Fruit fly (Drosophila melanogaster) whole organism, adult: ENCODE measurements around the gene Ir20a.

Experiments used
- CG11617 ChIP-seq: fragments of 200-800 bp; sonication (Bioruptor generic); optimal IDR thresholded peaks from 2 replicates; lab custom pipeline; 2017; ENCODE audit warnings: mild to moderate bottlenecking, missing biosample characterization, missing genetic modification reagents, missing genetic modification characterization
- CG12768 ChIP-seq: fragments of 200-800 bp; sonication (Bioruptor generic); optimal IDR thresholded peaks from 2 replicates; lab custom pipeline; 2017; ENCODE audit warnings: missing biosample characterization, missing genetic modification characterization, mild to moderate bottlenecking, moderate library complexity, missing genetic modification reagents
- CG14711 ChIP-seq: fragments of 200-800 bp; sonication (Bioruptor generic); optimal IDR thresholded peaks from 2 replicates; lab custom pipeline; 2018; ENCODE audit warnings: missing biosample characterization, mild to moderate bottlenecking, missing genetic modification characterization, moderate library complexity
- CG1620 ChIP-seq: fragments of 200-800 bp; sonication (Bioruptor generic); optimal IDR thresholded peaks from 2 replicates; lab custom pipeline; 2016; ENCODE audit warnings: missing biosample characterization, missing genetic modification characterization
- CG33017 ChIP-seq: fragments of 200-800 bp; sonication (Bioruptor generic); optimal IDR thresholded peaks from 2 replicates; lab custom pipeline; 2018; ENCODE audit warnings: missing biosample characterization, mild to moderate bottlenecking, missing genetic modification characterization, moderate library complexity
- CG5204 ChIP-seq: fragments of 200-800 bp; sonication (Bioruptor generic); optimal IDR thresholded peaks from 2 replicates; lab custom pipeline; 2016; ENCODE audit warnings: missing biosample characterization, missing genetic modification characterization
- CG7045 ChIP-seq: fragments of 200-800 bp; sonication (Bioruptor generic); optimal IDR thresholded peaks from 2 replicates; lab custom pipeline; 2017; ENCODE audit warnings: missing biosample characterization, mild to moderate bottlenecking, missing genetic modification characterization
- CG7101 ChIP-seq: fragments of 200-800 bp; sonication (Bioruptor generic); optimal IDR thresholded peaks from 2 replicates; lab custom pipeline; 2018; ENCODE audit warnings: missing biosample characterization, mild to moderate bottlenecking, missing genetic modification characterization, moderate library complexity
- Clk ChIP-seq: fragments of 200-800 bp; sonication (Bioruptor generic); optimal IDR thresholded peaks from 2 replicates; lab custom pipeline; 2017; ENCODE audit warnings: missing biosample characterization, missing genetic modification characterization
- Crg-1 ChIP-seq: fragments of 200-800 bp; sonication (Bioruptor generic); optimal IDR thresholded peaks from 2 replicates; lab custom pipeline; 2016; ENCODE audit warnings: missing biosample characterization, missing genetic modification characterization
- Hr96 ChIP-seq: fragments of 200-800 bp; sonication (Bioruptor generic); optimal IDR thresholded peaks from 2 replicates; lab custom pipeline; 2016; ENCODE audit warnings: missing biosample characterization, missing genetic modification characterization
- Mnt ChIP-seq: fragments of 200-800 bp; sonication (Bioruptor generic); optimal IDR thresholded peaks from 2 replicates; lab custom pipeline; 2016; ENCODE audit warnings: missing biosample characterization, mild to moderate bottlenecking, missing genetic modification characterization
- bab1 ChIP-seq: fragments of 200-800 bp; sonication (Bioruptor generic); optimal IDR thresholded peaks from 3 replicates; lab custom pipeline; 2019; ENCODE audit warnings: missing biosample characterization, mild to moderate bottlenecking, missing genetic modification characterization, moderate library complexity
- cic ChIP-seq: fragments of 200-800 bp; sonication (Bioruptor generic); optimal IDR thresholded peaks from 2 replicates; lab custom pipeline; 2017; ENCODE audit warnings: missing biosample characterization, mild to moderate bottlenecking, missing genetic modification characterization, moderate library complexity
- cnc ChIP-seq, 2 experiments: fragments of >200 bp; optimal IDR thresholded peaks; 2 replicates each; lab custom pipeline; 2017
- kay ChIP-seq: fragments of 200-800 bp; sonication (Bioruptor generic); peaks from one replicate; lab custom pipeline; 2016; ENCODE audit warnings: missing biosample characterization, missing genetic modification characterization, borderline replicate concordance
- ovo ChIP-seq: fragments of 200-800 bp; sonication (Bioruptor generic); optimal IDR thresholded peaks from 2 replicates; lab custom pipeline; 2016; ENCODE audit warnings: missing biosample characterization, missing genetic modification characterization
- pad ChIP-seq: fragments of 200-800 bp; sonication (Bioruptor generic); optimal IDR thresholded peaks from 3 replicates; lab custom pipeline; 2017; ENCODE audit warnings: missing biosample characterization, missing genetic modification characterization, mild to moderate bottlenecking, moderate library complexity, missing genetic modification reagents
- tj ChIP-seq: fragments of 200-800 bp; sonication (Bioruptor generic); optimal IDR thresholded peaks from 3 replicates; lab custom pipeline; 2017; ENCODE audit warnings: missing biosample characterization, mild to moderate bottlenecking, missing genetic modification characterization, moderate library complexity
- toe ChIP-seq: fragments of 200-800 bp; sonication (Bioruptor generic); optimal IDR thresholded peaks from 2 replicates; lab custom pipeline; 2016; ENCODE audit warnings: missing biosample characterization, missing genetic modification characterization

Ir20a gene

DNA sequence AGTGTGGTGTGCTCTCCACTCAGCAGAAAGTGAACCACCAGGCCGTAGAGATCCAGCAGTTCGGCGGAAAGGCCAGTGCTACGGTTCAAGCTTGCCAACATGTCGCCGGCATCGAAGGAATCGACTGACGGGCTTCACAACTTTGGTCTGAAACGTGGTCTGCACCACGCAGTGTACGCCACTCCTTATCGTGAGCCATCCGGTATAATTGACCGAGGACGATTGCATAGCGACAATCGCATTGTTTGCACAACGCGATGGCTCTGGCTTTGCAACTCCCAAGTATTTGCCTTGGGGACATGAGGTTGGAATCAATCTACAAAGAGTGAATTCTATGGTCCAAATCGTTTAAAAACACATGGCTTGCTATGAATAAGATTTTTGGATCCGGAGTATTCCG is at the start of gene Ir20a:
Gene Ir20a (minus strand): TSS at position 101 of the 400 bp plus-strand sequence.
- no peak for TF ChIP-seq CG7045 (GFP tag; lab: Kevin White, UChicago)
- no peak for TF ChIP-seq Clk
- TF ChIP-seq tj, result no peak
- no peak for TF ChIP-seq cnc (optimal IDR thresholded peaks at IDR 0.05; lab: Kevin White, UChicago)
- TF ChIP-seq CG12768, result no peak
- no peak for TF ChIP-seq Hr96 (GFP tag; lab: Kevin White, UChicago)
- TF ChIP-seq kay (GFP tag; lab: Kevin White, UChicago), result no peak
- no peak for TF ChIP-seq pad (GFP tag; lab: Kevin White, UChicago)
- no peak for TF ChIP-seq CG33017 (tag; lab: Kevin White, UChicago)
- TF ChIP-seq CG1620, result no peak
- no peak for TF ChIP-seq Crg-1 (GFP tag; lab: Kevin White, UChicago)
- TF ChIP-seq Mnt (GFP tag; lab: Kevin White, UChicago), result no peak

DNA sequence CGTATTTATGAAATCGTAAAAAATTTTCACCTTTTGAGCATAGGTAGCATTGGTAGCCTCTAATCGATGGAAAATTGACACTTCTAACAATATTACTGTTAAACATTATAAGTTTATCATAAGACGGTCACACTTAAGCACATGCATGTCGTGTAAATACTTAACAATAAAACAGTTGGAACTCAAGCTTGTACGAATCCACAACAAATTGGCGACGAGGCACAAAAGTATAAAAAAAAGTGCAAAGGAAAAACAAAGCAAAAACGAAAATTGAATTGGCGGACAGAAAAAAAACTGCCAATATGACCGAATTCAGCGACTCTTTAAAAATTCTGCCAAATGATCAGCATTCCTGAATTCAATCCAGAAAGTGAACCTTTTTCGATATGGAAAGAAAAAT is 41.3 kb upstream of the Ir20a start:
- TF ChIP-seq CG1620 (no peak), CG7101 (tag; lab: Kevin White, UChicago) (no peak), Crg-1 (GFP tag; lab: Kevin White, UChicago) (no peak), CG7045 (GFP tag; lab: Kevin White, UChicago) (no peak), Clk (no peak), cic (no peak), Mnt (GFP tag; lab: Kevin White, UChicago) (peak; percentile 56), pad (GFP tag; lab: Kevin White, UChicago) (no peak), tj (peak; percentile 76), CG5204 (GFP tag; lab: Kevin White, UChicago) (no peak), CG12768 (no peak)

DNA sequence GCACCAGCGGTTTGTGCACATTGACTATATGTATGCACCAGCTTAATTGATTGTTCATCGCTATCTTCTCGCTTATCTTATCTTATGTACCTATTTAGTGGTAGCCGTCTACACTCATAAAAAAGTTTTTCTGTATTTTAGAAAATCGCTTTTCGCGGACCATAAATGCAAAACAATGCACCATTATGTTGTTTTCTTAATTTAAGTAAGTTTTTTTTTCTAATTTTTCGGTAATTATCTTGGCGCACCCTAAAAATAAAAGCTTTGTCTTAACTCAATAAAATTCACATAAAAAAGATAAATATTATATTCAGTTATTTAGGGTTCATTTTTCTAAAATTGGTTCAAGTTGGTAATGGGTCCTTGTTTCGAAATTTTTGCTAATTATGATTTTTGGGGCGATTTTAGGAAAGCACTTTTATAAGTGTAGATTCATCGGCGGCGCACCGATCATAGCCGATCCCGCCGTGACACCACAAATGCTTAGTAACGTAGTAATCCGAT is 40.5 kb upstream of the Ir20a start, which contains the start of gene Cyp6t1:
Gene Cyp6t1 (minus strand): TSS at position 51 of the 504 bp plus-strand sequence.
- TF ChIP-seq Mnt (GFP tag; lab: Kevin White, UChicago), result peak; percentile 26
- peak; percentile 30 for TF ChIP-seq CG33017 (tag; lab: Kevin White, UChicago)
- TF ChIP-seq Clk, result peak; percentile 18
- TF ChIP-seq CG12768, result peak; percentile 11
- peak; percentile 59 for TF ChIP-seq Hr96 (GFP tag; lab: Kevin White, UChicago)
- TF ChIP-seq CG1620, result peak; percentile 52
- TF ChIP-seq CG14711 (tag; lab: Kevin White, UChicago), result peak; percentile 70
- TF ChIP-seq Crg-1 (GFP tag; lab: Kevin White, UChicago), result no peak
- TF ChIP-seq CG7045 (GFP tag; lab: Kevin White, UChicago), result peak; percentile 69
- TF ChIP-seq cic, result no peak
- peak; percentile 76 for TF ChIP-seq bab1 (GFP tag; lab: Kevin White, UChicago)
- TF ChIP-seq toe (GFP tag; lab: Kevin White, UChicago), result peak; percentile 41
- peak; percentile 65 for TF ChIP-seq ovo (GFP tag; lab: Kevin White, UChicago)
- TF ChIP-seq cnc (optimal IDR thresholded peaks at IDR 0.05; lab: Kevin White, UChicago), result no peak
- peak; percentile 90 for TF ChIP-seq CG11617
- peak; percentile 55 for TF ChIP-seq tj
- peak; percentile 66 for TF ChIP-seq CG7101 (tag; lab: Kevin White, UChicago)
- TF ChIP-seq CG5204 (GFP tag; lab: Kevin White, UChicago), result peak; percentile 59
- TF ChIP-seq pad (GFP tag; lab: Kevin White, UChicago), result peak; percentile 68
- peak; percentile 44 for TF ChIP-seq kay (GFP tag; lab: Kevin White, UChicago)

DNA sequence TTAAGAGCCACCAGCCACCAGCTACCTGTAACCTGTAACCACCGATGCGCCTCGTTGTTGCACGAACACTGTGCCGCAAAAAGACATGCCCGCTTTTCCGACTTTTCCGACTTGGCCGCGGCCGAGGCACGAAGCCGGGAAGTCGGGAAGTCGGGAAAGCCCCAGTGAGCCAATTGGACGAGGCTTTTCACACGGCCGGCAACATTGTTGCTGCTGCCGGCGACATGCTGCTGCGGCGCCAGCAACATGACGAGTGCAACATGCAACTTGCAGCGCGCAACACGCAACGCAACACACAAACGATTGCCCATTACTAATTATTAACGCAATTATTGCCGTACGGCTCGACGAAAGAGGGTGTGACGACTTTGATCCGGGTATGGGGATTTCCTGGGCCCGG is 28.7 kb upstream of the Ir20a start:
- TF ChIP-seq CG14711 (tag; lab: Kevin White, UChicago) (no peak), CG1620 (no peak), Hr96 (GFP tag; lab: Kevin White, UChicago) (no peak), CG12768 (no peak), Crg-1 (GFP tag; lab: Kevin White, UChicago) (no peak), cnc (optimal IDR thresholded peaks at IDR 0.05; lab: Kevin White, UChicago) (no peak), toe (GFP tag; lab: Kevin White, UChicago) (no peak), ovo (GFP tag; lab: Kevin White, UChicago) (no peak), CG5204 (GFP tag; lab: Kevin White, UChicago) (no peak), tj (no peak), bab1 (GFP tag; lab: Kevin White, UChicago) (no peak), pad (GFP tag; lab: Kevin White, UChicago) (no peak), CG7101 (tag; lab: Kevin White, UChicago) (no peak), Clk (no peak), kay (GFP tag; lab: Kevin White, UChicago) (no peak)

DNA sequence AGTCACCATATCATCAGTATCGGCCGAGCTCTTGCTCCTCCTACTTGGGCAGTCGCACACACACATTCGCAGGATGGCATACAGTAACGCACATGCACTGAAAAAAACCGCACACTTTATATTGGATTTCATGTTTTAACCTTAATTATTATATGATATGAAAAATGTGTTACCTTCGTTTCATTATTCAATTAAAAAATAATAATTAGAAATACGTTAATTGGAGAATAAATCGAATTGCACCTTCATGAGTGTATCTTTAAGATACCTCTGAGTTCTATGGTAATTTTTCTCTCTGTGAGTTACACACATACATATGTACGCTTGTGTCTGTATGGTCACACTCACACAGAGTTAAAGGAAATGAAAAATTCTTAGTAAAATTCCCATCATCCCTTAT is 18.3 kb upstream of the Ir20a start:
- no peak for TF ChIP-seq Mnt (GFP tag; lab: Kevin White, UChicago)
- no peak for TF ChIP-seq Hr96 (GFP tag; lab: Kevin White, UChicago)
- TF ChIP-seq CG7101 (tag; lab: Kevin White, UChicago), result no peak
- TF ChIP-seq cnc (optimal IDR thresholded peaks at IDR 0.05; lab: Kevin White, UChicago), result no peak
- TF ChIP-seq Crg-1 (GFP tag; lab: Kevin White, UChicago), result no peak
- no peak for TF ChIP-seq ovo (GFP tag; lab: Kevin White, UChicago)
- TF ChIP-seq CG12768, result no peak

DNA sequence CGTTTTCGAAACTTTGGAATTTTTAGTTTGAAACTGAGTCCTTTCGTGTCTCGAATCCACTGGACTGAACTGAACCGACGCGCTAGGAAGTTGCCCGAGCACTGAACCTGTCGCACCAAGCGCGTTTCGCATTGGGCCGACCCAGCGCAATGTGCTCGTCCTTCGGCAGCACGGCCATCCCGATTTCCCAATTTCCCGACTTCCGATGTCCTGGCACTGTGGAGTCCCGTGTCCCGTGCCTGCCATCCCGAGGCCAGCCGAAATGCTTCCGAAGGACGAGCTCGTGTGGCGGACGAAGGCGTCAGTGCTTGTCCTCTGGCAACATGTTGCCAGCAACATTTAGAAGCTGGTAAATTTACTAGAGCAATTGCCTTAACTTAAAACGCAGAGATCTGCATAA is 21.1 kb downstream of the Ir20a start, which contains the start of gene DIP-beta:
Gene DIP-beta (minus strand): TSS at position 107 of the 400 bp plus-strand sequence.
- TF ChIP-seq pad (GFP tag; lab: Kevin White, UChicago) (no peak), CG33017 (tag; lab: Kevin White, UChicago) (no peak), CG1620 (no peak), Hr96 (GFP tag; lab: Kevin White, UChicago) (no peak)
